Worm (Caenorhabditis elegans) whole organism, L4 larva: ENCODE measurements around the gene npr-3.

Experiments used
- F37D6.2 ChIP-seq: sonication (generic microtip); optimal IDR thresholded peaks from 2 replicates; lab custom pipeline; 2016; ENCODE audit warnings: mild to moderate bottlenecking, missing genetic modification characterization, missing compliant biosample characterization
- Y105C5A.15 ChIP-seq: fragments of 200-800 bp; sonication (Bioruptor generic); IDR thresholded peaks from 2 replicates; pipeline ENCODE4 v1.3.6; 2022; ENCODE audit warnings: missing genetic modification characterization, missing compliant biosample characterization
- Y48G9A.11 ChIP-seq: fragments of 200-800 bp; sonication (Bioruptor generic); IDR thresholded peaks from 2 replicates; pipeline ENCODE4 v1.3.6; 2022; ENCODE audit warnings: missing genetic modification reagents, missing genetic modification characterization, missing compliant biosample characterization
- Y75B8A.6 ChIP-seq: fragments of 200-800 bp; sonication (Bioruptor generic); IDR thresholded peaks from 2 replicates; pipeline ENCODE4 v1.3.6; 2022; ENCODE audit warnings: missing genetic modification reagents, missing genetic modification characterization, missing compliant biosample characterization
- ZK546.5 ChIP-seq, 2 experiments: sonication (generic microtip); optimal IDR thresholded peaks; 2 replicates each; lab custom pipeline; 2017; ENCODE audit warnings: missing biosample characterization in 2 of 2, missing genetic modification characterization in 2 of 2
- aha-1 ChIP-seq: fragments of 150-350 bp; peaks from one replicate; lab custom pipeline; 2014; ENCODE audit warnings: missing biosample characterization, missing genetic modification characterization
- ama-1 ChIP-seq: fragments of 150-350 bp; optimal IDR thresholded peaks from 2 replicates; lab custom pipeline; 2014; ENCODE audit warnings: inconsistent platforms, mixed read lengths
- ceh-28 ChIP-seq: fragments of 150-350 bp; optimal IDR thresholded peaks from 2 replicates; lab custom pipeline; 2014; ENCODE audit warnings: missing biosample characterization, missing genetic modification reagents, missing genetic modification characterization
- ceh-32 ChIP-seq: sonication (generic microtip); optimal IDR thresholded peaks from 2 replicates; lab custom pipeline; 2016; ENCODE audit warnings: mild to moderate bottlenecking, missing genetic modification characterization, missing compliant biosample characterization; ENCODE audit not compliant: poor library complexity
- ceh-62 ChIP-seq: sonication (generic microtip); optimal IDR thresholded peaks from 2 replicates; lab custom pipeline; 2017; ENCODE audit warnings: missing biosample characterization, missing genetic modification characterization
- ces-1 ChIP-seq: fragments of 150-350 bp; sonication (generic microtip); optimal IDR thresholded peaks from 4 replicates; lab custom pipeline; 2014; ENCODE audit warnings: missing biosample characterization, missing genetic modification reagents, missing genetic modification characterization
- ctbp-1 ChIP-seq: fragments of 200-800 bp; sonication (Bioruptor generic); IDR thresholded peaks from 2 replicates; pipeline ENCODE4 v1.3.6; 2022; ENCODE audit warnings: missing genetic modification reagents, missing genetic modification characterization, missing compliant biosample characterization
- dmd-6 ChIP-seq: fragments of 200-800 bp; sonication (Bioruptor generic); IDR thresholded peaks from 2 replicates; pipeline ENCODE4 v1.3.6; 2022; ENCODE audit warnings: missing genetic modification reagents, missing genetic modification characterization, missing compliant biosample characterization
- duxl-1 ChIP-seq: sonication (generic microtip); optimal IDR thresholded peaks from 2 replicates; lab custom pipeline; 2016; ENCODE audit warnings: mild to moderate bottlenecking, missing genetic modification characterization, moderate library complexity, missing compliant biosample characterization; ENCODE audit not compliant: poor library complexity
- dve-1 ChIP-seq: sonication (generic microtip); optimal IDR thresholded peaks from 2 replicates; lab custom pipeline; 2017; ENCODE audit warnings: antibody characterized with exemption, mild to moderate bottlenecking, missing genetic modification characterization, missing compliant biosample characterization; ENCODE audit not compliant: insufficient read depth
- hlh-30 ChIP-seq: sonication (generic microtip); optimal IDR thresholded peaks from 2 replicates; lab custom pipeline; 2017; ENCODE audit warnings: antibody characterized with exemption, mild to moderate bottlenecking, missing genetic modification characterization, missing compliant biosample characterization; ENCODE audit not compliant: insufficient read depth
- hmg-1.1 ChIP-seq: fragments of 200-800 bp; sonication (Bioruptor generic); IDR thresholded peaks from 2 replicates; pipeline ENCODE4 v1.3.6; 2022; ENCODE audit warnings: missing genetic modification reagents, missing genetic modification characterization, missing compliant biosample characterization
- lin-29 ChIP-seq: fragments of 200-800 bp; sonication (Bioruptor generic); IDR thresholded peaks from 2 replicates; pipeline ENCODE4 v1.3.6; 2022; ENCODE audit warnings: missing genetic modification reagents, missing genetic modification characterization, missing compliant biosample characterization
- lin-38 ChIP-seq: fragments of 200-800 bp; sonication (Bioruptor generic); IDR thresholded peaks from 2 replicates; pipeline ENCODE4 v1.3.6; 2022; ENCODE audit warnings: missing genetic modification reagents, missing genetic modification characterization, missing compliant biosample characterization
- lsy-2 ChIP-seq, 2 experiments: fragments of 150-350 bp in 1 of 2; sonication (generic microtip) in 1 of 2; optimal IDR thresholded peaks; 2 replicates each; lab custom pipeline; 2014 to 2017; ENCODE audit warnings: missing biosample characterization in 2 of 2, missing genetic modification characterization in 2 of 2
- mep-1 ChIP-seq: fragments of 150-350 bp; sonication (generic microtip); optimal IDR thresholded peaks from 3 replicates; lab custom pipeline; 2014; ENCODE audit warnings: missing biosample characterization, missing genetic modification characterization
- mes-2 ChIP-seq: sonication (generic microtip); optimal IDR thresholded peaks from 2 replicates; lab custom pipeline; 2016; ENCODE audit warnings: missing genotype, mild to moderate bottlenecking, missing genetic modification characterization, missing compliant biosample characterization; ENCODE audit not compliant: poor library complexity, severe bottlenecking
- mxl-3 ChIP-seq: fragments of 200-800 bp; sonication (Bioruptor generic); optimal IDR thresholded peaks from 2 replicates; lab custom pipeline; 2018; ENCODE audit warnings: mild to moderate bottlenecking, missing genetic modification characterization, missing compliant biosample characterization
- nhr-10 ChIP-seq: fragments of 150-350 bp; optimal IDR thresholded peaks from 2 replicates; lab custom pipeline; 2014; ENCODE audit warnings: missing biosample characterization, missing genetic modification characterization
- nhr-11 ChIP-seq: fragments of 150-350 bp; optimal IDR thresholded peaks from 2 replicates; lab custom pipeline; 2014; ENCODE audit warnings: missing biosample characterization, missing genetic modification characterization
- nhr-237 ChIP-seq: sonication (generic microtip); optimal IDR thresholded peaks from 2 replicates; lab custom pipeline; 2017; ENCODE audit warnings: missing biosample characterization, missing genetic modification characterization
- nhr-28 ChIP-seq: fragments of 150-350 bp; optimal IDR thresholded peaks from 2 replicates; lab custom pipeline; 2014; ENCODE audit warnings: missing biosample characterization, missing genetic modification characterization
- nhr-41 ChIP-seq: fragments of 200-800 bp; sonication (Bioruptor generic); IDR thresholded peaks from 2 replicates; pipeline ENCODE4 v1.3.6; 2022; ENCODE audit warnings: missing genetic modification reagents, missing genetic modification characterization, missing compliant biosample characterization
- rbr-2 ChIP-seq: sonication (generic microtip); optimal IDR thresholded peaks from 2 replicates; lab custom pipeline; 2016; ENCODE audit warnings: missing genotype, missing genetic modification characterization, missing compliant biosample characterization
- saeg-2 ChIP-seq: fragments of 200-800 bp; sonication (Bioruptor generic); IDR thresholded peaks from 2 replicates; pipeline ENCODE4 v1.3.6; 2022; ENCODE audit warnings: missing genetic modification reagents, missing genetic modification characterization, missing compliant biosample characterization
- skn-1 ChIP-seq: fragments of 150-350 bp; optimal IDR thresholded peaks from 2 replicates; lab custom pipeline; 2014; ENCODE audit warnings: missing biosample characterization, missing genetic modification characterization
- spr-3 ChIP-seq: fragments of 200-800 bp; sonication (Bioruptor generic); optimal IDR thresholded peaks from 2 replicates; lab custom pipeline; 2018; ENCODE audit warnings: mild to moderate bottlenecking, missing genetic modification characterization, missing compliant biosample characterization
- unc-62 ChIP-seq, 3 experiments: fragments of 150-350 bp in 1 of 3; sonication (generic microtip); optimal IDR thresholded peaks in 2 of 3; peaks in 1 of 3; 1 replicate in 1 of 3; 2 replicates in 2 of 3; lab custom pipeline; 2014 to 2017; ENCODE audit warnings: missing biosample characterization in 3 of 3, missing genetic modification characterization in 3 of 3, missing genetic modification reagents in 3 of 3, missing genotype in 1 of 3
- ztf-11 ChIP-seq: fragments of 150-350 bp; optimal IDR thresholded peaks from 2 replicates; lab custom pipeline; 2014; ENCODE audit warnings: missing biosample characterization, missing genetic modification characterization

npr-3 gene

DNA sequence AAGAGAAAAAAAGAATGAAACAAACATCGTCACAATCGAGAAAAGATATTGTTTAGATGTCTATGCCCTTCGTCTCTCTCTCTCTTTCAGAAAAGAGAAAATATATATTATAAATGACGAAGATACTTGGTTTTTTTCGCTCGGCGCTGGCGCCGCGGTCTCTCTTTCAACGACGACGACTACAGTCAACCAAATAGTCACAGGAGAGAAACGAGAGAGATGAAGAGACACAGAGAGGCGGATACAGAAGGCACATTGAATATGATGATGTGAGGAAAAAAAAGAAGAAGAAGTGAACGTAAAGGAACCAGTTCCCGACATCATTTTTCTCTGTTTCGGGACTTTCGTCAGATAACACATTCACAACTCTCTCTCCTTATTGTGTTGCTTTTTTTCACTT, 31.6 kb downstream of the npr-3 start (continued):
- TF ChIP-seq Y48G9A.11 (no peak), lin-29 (GFP tag; lab: Robert Waterston, UW) (no peak), skn-1 (tag; lab: Kevin White, UChicago) (no peak), dve-1 (tag; lab: Kevin White, UChicago) (peak; percentile 65), lsy-2 (tag; optimal IDR thresholded peaks at IDR 0.05; lab: Kevin White, UChicago) (peak in 1 of 2 experiments; percentile 46), ZK546.5 (tag; optimal IDR thresholded peaks at IDR 0.05; lab: Kevin White, UChicago) (no peak), dmd-6 (GFP tag; lab: Robert Waterston, UW) (peak; percentile 49)

DNA sequence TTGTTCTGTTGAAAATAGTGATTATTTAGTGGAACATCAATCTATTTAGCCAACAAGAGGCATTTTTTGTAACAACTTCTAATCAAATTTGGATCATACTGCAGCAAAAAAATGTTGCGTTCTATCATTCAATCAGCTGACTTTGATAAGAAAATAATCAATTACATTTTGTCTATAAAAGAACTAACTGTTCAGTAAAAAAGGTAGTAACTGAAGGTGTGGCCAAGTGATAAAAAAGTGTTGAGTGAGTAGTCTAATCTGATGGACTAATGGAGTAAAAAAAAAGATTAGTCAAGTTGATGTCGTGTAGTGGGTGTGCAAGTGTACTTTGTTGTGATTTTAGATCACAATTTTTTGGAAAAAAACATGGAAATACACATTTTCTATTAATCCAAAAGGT, 32.6 kb downstream of the npr-3 start:
- TF ChIP-seq ceh-32 (tag; lab: Kevin White, UChicago): no peak
- peak; percentile 47 for TF ChIP-seq hlh-30 (tag; lab: Kevin White, UChicago)
- no peak for TF ChIP-seq spr-3
- peak; percentile 83 for TF ChIP-seq aha-1
- TF ChIP-seq dmd-6 (GFP tag; lab: Robert Waterston, UW): peak; percentile 28; the same call in 1 of the 2 replicates
- TF ChIP-seq nhr-28: peak; percentile 48
- TF ChIP-seq, all 104 proteins: peak for 4

DNA sequence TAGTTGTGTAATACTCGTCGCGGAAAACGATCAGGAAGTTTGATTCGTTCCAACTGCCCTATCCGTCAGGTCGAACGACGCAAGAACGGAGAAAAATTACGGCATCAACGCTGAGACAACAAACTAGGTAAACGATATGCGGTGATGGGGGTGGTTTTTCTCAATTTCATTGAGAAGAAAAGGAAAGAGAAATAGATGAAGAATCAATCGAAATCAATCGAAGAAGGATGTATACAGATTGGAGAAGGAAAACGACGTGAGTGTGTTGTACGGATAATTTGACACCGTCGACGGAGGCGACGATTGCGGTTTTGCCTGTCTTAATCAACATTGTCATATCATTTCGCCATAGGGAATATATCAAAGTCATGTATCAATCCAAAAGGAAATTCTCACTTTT, 34.1 kb downstream of the npr-3 start:
- TF ChIP-seq nhr-11 (no peak), ztf-11 (tag; lab: Kevin White, UChicago) (no peak), nhr-237 (tag; lab: Kevin White, UChicago) (no peak), mxl-3 (GFP tag; lab: Kevin White, UChicago) (peak; percentile 0), ama-1 (lab: Kevin White, UChicago) (no peak), Y75B8A.6 (GFP tag; lab: Robert Waterston, UW) (no peak), nhr-28 (peak; percentile 15), unc-62 (GFP tag; optimal IDR thresholded peaks at IDR 0.05 in 1 of 2; lab: Kevin White, UChicago) (peak in 1 of 2 experiments; percentile 37), unc-62 (tag; optimal IDR thresholded peaks at IDR 0.05; lab: Kevin White, UChicago) (no peak), duxl-1 (tag; lab: Kevin White, UChicago) (no peak)

DNA sequence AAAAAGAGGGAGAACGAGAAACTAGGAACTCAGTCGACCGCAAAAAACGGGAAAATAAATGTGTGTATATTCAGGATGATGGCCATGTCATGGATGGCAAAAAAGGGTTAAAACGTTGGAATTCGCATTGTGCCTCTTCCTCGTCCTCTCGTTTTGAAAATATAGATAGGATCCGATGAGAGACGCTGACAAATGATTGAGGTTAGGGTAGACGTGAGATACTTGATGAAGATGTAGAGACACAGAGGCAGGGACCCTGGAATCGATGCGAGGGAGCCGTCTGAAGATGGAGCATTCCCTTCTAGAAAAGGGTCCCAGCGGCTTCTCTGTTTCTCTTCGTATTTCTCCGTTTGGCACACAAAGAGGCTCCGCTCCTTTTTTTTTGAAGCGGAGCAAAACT, 35.1 kb downstream of the npr-3 start:
- TF ChIP-seq ces-1: peak; percentile 22
- TF ChIP-seq hmg-1.1 (GFP tag; lab: Robert Waterston, UW): peak; percentile 48; the same call in 1 of the 2 replicates
- no peak for TF ChIP-seq nhr-41 (GFP tag; lab: Robert Waterston, UW)
- peak in 1 of 2 experiments; percentile 52 for TF ChIP-seq lsy-2 (tag; optimal IDR thresholded peaks at IDR 0.05; lab: Kevin White, UChicago)
- no peak for TF ChIP-seq ceh-32 (tag; lab: Kevin White, UChicago)
- peak; percentile 40 for TF ChIP-seq mep-1 (tag; lab: Kevin White, UChicago)
- peak; percentile 21 for TF ChIP-seq F37D6.2 (tag; lab: Kevin White, UChicago)
- TF ChIP-seq rbr-2: peak; percentile 35
- TF ChIP-seq ctbp-1: peak; percentile 62; the same call in 1 of the 2 replicates
- TF ChIP-seq unc-62 (GFP tag; optimal IDR thresholded peaks at IDR 0.05 in 1 of 2; lab: Kevin White, UChicago): peak in 1 of 2 experiments; percentile 68
- no peak for TF ChIP-seq unc-62 (tag; optimal IDR thresholded peaks at IDR 0.05; lab: Kevin White, UChicago)
- TF ChIP-seq ceh-62 (tag; lab: Kevin White, UChicago): no peak
- peak; percentile 18 for TF ChIP-seq mes-2 (tag; lab: Kevin White, UChicago)
- TF ChIP-seq nhr-10: no peak
- TF ChIP-seq ceh-28 (tag; lab: Kevin White, UChicago): peak; percentile 20
- no peak for TF ChIP-seq saeg-2 (GFP tag; lab: Robert Waterston, UW)

DNA sequence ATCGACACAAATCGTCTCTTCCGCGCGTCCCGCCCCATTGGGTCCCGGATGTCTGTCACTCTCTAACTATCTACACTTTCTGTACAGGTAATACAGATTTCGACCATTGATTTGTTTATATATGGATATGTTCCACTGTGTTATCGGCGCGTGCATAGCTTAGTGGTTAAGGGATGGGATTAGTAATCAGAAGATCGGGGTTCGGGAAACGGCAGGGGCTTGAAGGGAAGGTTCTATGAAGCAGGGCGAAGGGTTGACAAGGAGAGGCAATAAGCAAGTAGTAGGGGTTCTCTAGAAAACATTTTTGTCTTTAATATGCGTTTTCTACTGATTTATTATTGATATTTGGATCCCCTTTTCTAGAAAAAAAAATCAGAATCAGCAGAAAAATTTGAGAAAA, 37.5 kb downstream of the npr-3 start:
- TF ChIP-seq lin-38 (GFP tag; lab: Robert Waterston, UW): peak; percentile 48
- 0 out of 2 replicates have a peak, but pooled peaks have one; percentile 42 for TF ChIP-seq Y105C5A.15 (GFP tag; lab: Robert Waterston, UW)
- 0 out of 2 replicates have a peak, but pooled peaks have one; percentile 6 for TF ChIP-seq Y48G9A.11
